Worm (Caenorhabditis elegans): ENCODE measurements around the gene T25F10.4.

The T25F10.4 gene

ce11 chrV:6768452-6768929 is 6.2 kb upstream of the T25F10.4 start, which contains the start of the genes T25F10.1 and clik-1:
TSS of gene T25F10.1 (plus strand) at chrV:6768502.
TSS of gene clik-1 (minus strand) at chrV:6768732.
- TF ChIP-seq nhr-129 (tag; optimal IDR thresholded peaks at IDR 0.05) (peak; percentile 62), F13H6.1 (tag; optimal IDR thresholded peaks at IDR 0.05) (peak; percentile 63), nhr-77 (tag; optimal IDR thresholded peaks at IDR 0.05) (no peak), sma-9 (GFP tag; optimal IDR thresholded peaks at IDR 0.05) (peak; percentile 3), sma-9 (tag; optimal IDR thresholded peaks at IDR 0.05) (no peak)

DNA sequence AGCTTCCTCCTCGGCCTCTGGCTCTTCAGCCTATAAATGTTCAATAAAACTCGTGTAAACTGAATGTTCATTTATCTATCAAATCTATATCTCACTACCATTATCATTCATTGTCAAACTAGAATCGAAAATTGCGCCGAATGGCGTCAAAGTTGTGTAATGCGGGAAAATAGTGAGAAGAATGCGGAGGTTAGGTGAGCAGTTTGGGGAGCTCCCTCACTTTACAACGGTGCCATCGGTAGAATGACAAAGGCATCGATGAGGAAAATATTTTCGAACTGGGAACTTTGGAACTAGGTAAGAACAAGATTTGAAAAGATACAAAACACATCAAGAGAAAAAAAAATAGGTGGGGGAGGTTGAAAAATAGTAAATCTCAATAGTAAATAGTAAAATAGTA is 5.3 kb upstream of the T25F10.4 start:
- TF ChIP-seq nhr-11 (tag; optimal IDR thresholded peaks at IDR 0.05) = no peak
- TF ChIP-seq alr-1 (tag; optimal IDR thresholded peaks at IDR 0.05) = no peak
- TF ChIP-seq unc-62 (GFP tag; optimal IDR thresholded peaks at IDR 0.05) = no peak
- TF ChIP-seq dmd-4 (tag; optimal IDR thresholded peaks at IDR 0.05) = no peak
- TF ChIP-seq mab-5 (tag; optimal IDR thresholded peaks at IDR 0.05) = no peak
- TF ChIP-seq egl-27 (tag; optimal IDR thresholded peaks at IDR 0.05) = no peak
- no peak for TF ChIP-seq lin-11 (tag; optimal IDR thresholded peaks at IDR 0.05)
- TF ChIP-seq nhr-10 (tag; optimal IDR thresholded peaks at IDR 0.05) = no peak
- no peak for TF ChIP-seq nhr-237 (tag; optimal IDR thresholded peaks at IDR 0.05)

DNA sequence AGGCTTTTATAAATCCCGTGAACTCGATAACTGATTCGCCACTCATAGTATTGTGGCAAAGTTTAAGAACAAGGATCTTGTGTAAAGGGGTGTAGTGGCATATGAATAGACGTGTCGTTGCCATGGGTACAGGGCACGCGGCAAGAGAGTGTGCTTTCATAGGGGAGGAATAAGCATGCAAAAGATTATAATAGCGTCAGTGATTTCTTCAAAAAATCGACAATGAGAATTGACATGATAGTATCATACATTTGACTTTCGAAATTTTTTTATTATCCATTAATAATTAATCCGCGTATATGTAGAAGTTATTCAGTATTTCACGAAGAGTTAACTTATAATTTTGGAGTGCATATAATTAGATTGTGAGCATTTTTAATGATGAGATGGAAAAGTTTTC is 2.7 kb upstream of the T25F10.4 start, which contains the start of gene bbs-8:
TSS of gene bbs-8 (minus strand) at position 101 of the 400 bp plus-strand sequence.
- TF ChIP-seq alr-1 (tag; optimal IDR thresholded peaks at IDR 0.05) (no peak), lin-39 (tag; optimal IDR thresholded peaks at IDR 0.05) (no peak), lin-11 (tag; optimal IDR thresholded peaks at IDR 0.05) (no peak)

ce11 chrV:6758017-6758416 is 4.2 kb downstream of the T25F10.4 start, which contains the start of gene dbl-1:
TSS of gene dbl-1 (plus strand) at chrV:6758135.
- TF ChIP-seq lin-13 (GFP tag; optimal IDR thresholded peaks at IDR 0.05) (no peak), nhr-10 (tag; optimal IDR thresholded peaks at IDR 0.05) (no peak), fos-1 (tag; optimal IDR thresholded peaks at IDR 0.05) (no peak)

DNA sequence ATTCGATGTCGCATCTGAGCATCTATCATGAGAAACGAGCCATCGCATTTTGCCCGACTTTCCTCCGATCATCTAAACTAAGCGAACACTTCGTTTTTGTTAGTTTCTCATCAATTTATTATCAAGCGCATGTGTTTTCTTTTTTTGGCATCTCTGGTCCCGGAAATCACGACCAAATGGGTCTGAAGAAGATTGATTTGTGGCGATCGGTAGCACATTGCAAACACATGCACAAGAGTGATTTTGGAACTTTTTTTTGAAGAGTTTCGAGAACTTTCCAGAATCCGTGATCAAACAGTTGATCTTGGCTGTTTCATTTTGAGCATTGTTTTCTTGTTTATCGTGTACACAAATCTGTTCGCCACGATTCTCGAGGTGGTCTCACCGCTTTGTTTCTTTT is 9.0 kb downstream of the T25F10.4 start:
- TF ChIP-seq lin-13 (GFP tag; optimal IDR thresholded peaks at IDR 0.05) (no peak), nhr-77 (tag; optimal IDR thresholded peaks at IDR 0.05) (no peak), dmd-4 (tag; optimal IDR thresholded peaks at IDR 0.05) (no peak), elt-1 (tag; optimal IDR thresholded peaks at IDR 0.05) (no peak), ceh-82 (tag; optimal IDR thresholded peaks at IDR 0.05) (no peak), ztf-1 (GFP tag; conservative IDR thresholded peaks at IDR 0.05) (no peak), nhr-21 (tag; optimal IDR thresholded peaks at IDR 0.05) (no peak), lsy-2 (tag; optimal IDR thresholded peaks at IDR 0.05) (no peak), nhr-237 (tag; optimal IDR thresholded peaks at IDR 0.05) (no peak), sma-3 (GFP tag; optimal IDR thresholded peaks at IDR 0.05) (no peak), zag-1 (tag; optimal IDR thresholded peaks at IDR 0.05) (no peak)

DNA sequence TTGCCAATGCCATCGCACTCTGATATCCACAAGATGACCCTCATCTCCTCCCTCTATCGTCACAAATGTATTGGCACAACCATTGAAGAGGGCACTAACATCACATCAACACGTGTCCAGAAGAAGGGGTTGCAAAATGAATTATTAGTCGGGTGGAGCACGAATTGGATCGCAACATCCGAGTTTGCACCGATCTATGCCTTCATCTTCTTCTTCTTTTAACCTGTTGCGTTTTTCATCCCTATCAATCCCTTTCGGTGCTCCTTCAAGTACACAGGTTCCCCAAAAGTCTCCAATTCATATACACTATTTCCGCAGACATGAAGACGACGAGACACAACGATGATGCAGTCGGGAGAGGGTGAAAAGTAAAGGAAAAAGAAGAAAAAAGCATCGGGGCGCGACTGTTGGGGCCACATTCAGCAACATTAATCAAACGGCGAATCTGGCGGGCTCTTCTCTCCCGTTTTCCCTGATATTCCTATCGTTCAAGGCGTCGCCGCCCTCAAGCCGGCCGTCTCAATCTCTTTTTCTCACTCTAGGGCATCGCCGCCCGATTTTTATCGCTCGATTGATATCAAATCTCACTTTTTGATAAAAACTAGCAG is 10.7 kb downstream of the T25F10.4 start:
- no peak for TF ChIP-seq mbf-1 (tag; optimal IDR thresholded peaks at IDR 0.05)
- peak; percentile 34 for TF ChIP-seq nhr-129 (tag; optimal IDR thresholded peaks at IDR 0.05)
- peak; percentile 52 for TF ChIP-seq sma-9 (GFP tag; optimal IDR thresholded peaks at IDR 0.05)
- no peak for TF ChIP-seq sma-9 (tag; optimal IDR thresholded peaks at IDR 0.05)
- TF ChIP-seq mab-5 (tag; optimal IDR thresholded peaks at IDR 0.05) = peak; percentile 34
- peak; percentile 46 for TF ChIP-seq F13H6.1 (tag; optimal IDR thresholded peaks at IDR 0.05)

- TF ChIP-seq nhr-129 (tag; optimal IDR thresholded peaks at IDR 0.05) = no peak
- peak; percentile 88 for TF ChIP-seq blmp-1 (tag; optimal IDR thresholded peaks at IDR 0.05; ENCODE audit: insufficient read depth)
- TF ChIP-seq nhr-12 (tag; optimal IDR thresholded peaks at IDR 0.05) = no peak
- TF ChIP-seq gmeb-1 (tag; optimal IDR thresholded peaks at IDR 0.05) = no peak
- no peak for TF ChIP-seq lin-13 (GFP tag; optimal IDR thresholded peaks at IDR 0.05)
- no peak for TF ChIP-seq nhr-10 (tag; optimal IDR thresholded peaks at IDR 0.05)
Measured at ce11 chrV:6744774-6745173, 17.5 kb downstream of the T25F10.4 start, which contains the start of gene T25F10.3. TSS of gene T25F10.3 (plus strand) at chrV:6745081.

All from whole organism, L2 larva.